Fruit fly (Drosophila melanogaster) whole organism, pupa: ENCODE results near the gene Gclc.

Experiments used
- CG10348 ChIP-seq: fragments of 200-800 bp; sonication (Bioruptor generic); IDR thresholded peaks from 2 replicates; pipeline ENCODE4 v1.3.6; 2022; ENCODE audit warnings: missing biosample characterization, missing genetic modification characterization
- CG12605 ChIP-seq: fragments of 200-800 bp; sonication (Bioruptor generic); IDR thresholded peaks from 2 replicates; pipeline ENCODE4 v1.3.6; 2022; ENCODE audit warnings: missing biosample characterization, missing genetic modification characterization
- CG13204 ChIP-seq: fragments of 200-800 bp; sonication (Bioruptor generic); optimal IDR thresholded peaks from 2 replicates; lab custom pipeline; 2018; ENCODE audit warnings: missing biosample characterization, mild to moderate bottlenecking, missing genetic modification characterization, moderate library complexity
- CG14655 ChIP-seq: fragments of 200-800 bp; sonication (Bioruptor generic); optimal IDR thresholded peaks from 3 replicates; lab custom pipeline; 2017; ENCODE audit warnings: mild to moderate bottlenecking, missing biosample characterization, missing genetic modification reagents, missing genetic modification characterization
- CG15710 ChIP-seq: fragments of 200-800 bp; sonication (Bioruptor generic); optimal IDR thresholded peaks from 2 replicates; lab custom pipeline; 2018; ENCODE audit warnings: missing biosample characterization, mild to moderate bottlenecking, missing genetic modification characterization, moderate library complexity
- CG17806 ChIP-seq: fragments of 200-800 bp; sonication (Bioruptor generic); optimal IDR thresholded peaks from 2 replicates; lab custom pipeline; 2018; ENCODE audit warnings: missing biosample characterization, mild to moderate bottlenecking, missing genetic modification characterization, moderate library complexity
- CG32121 ChIP-seq: fragments of 200-800 bp; sonication (Bioruptor generic); IDR thresholded peaks from 2 replicates; pipeline ENCODE4 v1.3.6; 2022; ENCODE audit warnings: missing biosample characterization, missing genetic modification characterization
- CG34367 ChIP-seq: fragments of 200-800 bp; sonication (Bioruptor generic); optimal IDR thresholded peaks from 2 replicates; lab custom pipeline; 2018; ENCODE audit warnings: missing biosample characterization, mild to moderate bottlenecking, missing genetic modification characterization
- CG4496 ChIP-seq: fragments of 200-800 bp; sonication (Bioruptor generic); IDR thresholded peaks from 3 replicates; pipeline ENCODE4 v1.3.6; 2022; ENCODE audit warnings: missing biosample characterization, missing genetic modification characterization
- CG8159 ChIP-seq: fragments of 200-800 bp; sonication (Bioruptor generic); optimal IDR thresholded peaks from 3 replicates; lab custom pipeline; 2018; ENCODE audit warnings: missing biosample characterization, mild to moderate bottlenecking, missing genetic modification characterization, moderate library complexity
- CG8301 ChIP-seq: fragments of 200-800 bp; sonication (Bioruptor generic); optimal IDR thresholded peaks from 2 replicates; lab custom pipeline; 2018; ENCODE audit warnings: missing biosample characterization, mild to moderate bottlenecking, missing genetic modification characterization
- CG9948 ChIP-seq: fragments of 200-800 bp; sonication (Bioruptor generic); optimal IDR thresholded peaks from 2 replicates; lab custom pipeline; 2018; ENCODE audit warnings: missing biosample characterization, mild to moderate bottlenecking, missing genetic modification characterization, moderate library complexity
- D1 ChIP-seq: fragments of 200-800 bp; sonication (Bioruptor generic); optimal IDR thresholded peaks from 2 replicates; lab custom pipeline; 2018; ENCODE audit warnings: missing biosample characterization, mild to moderate bottlenecking, missing genetic modification characterization, moderate library complexity
- EcR ChIP-seq: fragments of 200-800 bp; sonication (Bioruptor generic); optimal IDR thresholded peaks from 3 replicates; lab custom pipeline; 2019; ENCODE audit warnings: missing biosample characterization, missing genetic modification characterization, mild to moderate bottlenecking, moderate library complexity, missing genetic modification reagents
- Ets98B ChIP-seq: fragments of 200-800 bp; sonication (Bioruptor generic); IDR thresholded peaks from 2 replicates; pipeline ENCODE4 v1.3.6; 2022; ENCODE audit warnings: missing biosample characterization, missing genetic modification characterization
- Pif1A ChIP-seq: fragments of 200-800 bp; sonication (Bioruptor generic); optimal IDR thresholded peaks from 3 replicates; lab custom pipeline; 2016; ENCODE audit warnings: missing biosample characterization, missing genetic modification characterization
- Pif1B ChIP-seq: fragments of 200-800 bp; sonication (Bioruptor generic); optimal IDR thresholded peaks from 3 replicates; lab custom pipeline; 2016; ENCODE audit warnings: missing biosample characterization, missing genetic modification characterization
- Snoo ChIP-seq: fragments of 200-800 bp; sonication (Bioruptor generic); optimal IDR thresholded peaks from 3 replicates; lab custom pipeline; 2017; ENCODE audit warnings: missing biosample characterization, mild to moderate bottlenecking, missing genetic modification characterization, inconsistent platforms
- fd96Ca ChIP-seq: fragments of 200-800 bp; sonication (Bioruptor generic); IDR thresholded peaks from 3 replicates; pipeline ENCODE4 v1.3.6; 2022; ENCODE audit warnings: missing biosample characterization, missing genetic modification characterization
- gl ChIP-seq: fragments of 200-800 bp; sonication (Bioruptor generic); optimal IDR thresholded peaks from 2 replicates; lab custom pipeline; 2018; ENCODE audit warnings: missing biosample characterization, mild to moderate bottlenecking, missing genetic modification characterization
- rn ChIP-seq: fragments of 200-800 bp; sonication (Bioruptor generic); IDR thresholded peaks from 2 replicates; pipeline ENCODE4 v1.3.6; 2022; ENCODE audit warnings: missing biosample characterization, missing genetic modification characterization

Gclc gene

dm6 chrX:8115717-8116311 lies at the start of gene Gclc:
Gene Gclc, minus strand, starts transcription at chrX:8116147.
- TF ChIP-seq fd96Ca (GFP tag; lab: Robert Waterston, UW): no peak
- no peak for TF ChIP-seq CG17806
- no peak for TF ChIP-seq rn (GFP tag; lab: Robert Waterston, UW)
- no peak for TF ChIP-seq gl (tag; lab: Kevin White, UChicago)
- no peak for TF ChIP-seq CG12605 (GFP tag; lab: Robert Waterston, UW)
- peak; percentile 23 for TF ChIP-seq Pif1A (GFP tag; lab: Kevin White, UChicago)
- TF ChIP-seq CG8159 (tag; lab: Kevin White, UChicago): no peak
- no peak for TF ChIP-seq D1 (tag; lab: Kevin White, UChicago)
- no peak for TF ChIP-seq Ets98B (GFP tag; lab: Robert Waterston, UW)
- TF ChIP-seq Pif1B (GFP tag; lab: Kevin White, UChicago): peak; percentile 0
- TF ChIP-seq CG8301 (tag; lab: Kevin White, UChicago): no peak
- no peak for TF ChIP-seq Snoo (tag; lab: Kevin White, UChicago)

- TF ChIP-seq CG8301 (tag; lab: Kevin White, UChicago): no peak
Observed at dm6 chrX:8165608-8166007, 49.7 kb upstream of the Gclc start, which contains the start of gene Or7a. Gene Or7a, minus strand, starts transcription at chrX:8165708.

- TF ChIP-seq Pif1A (GFP tag; lab: Kevin White, UChicago): no peak
- no peak for TF ChIP-seq EcR (GFP tag; lab: Kevin White, UChicago)
- TF ChIP-seq CG17806: no peak
- no peak for TF ChIP-seq D1 (tag; lab: Kevin White, UChicago)
- 0 out of 2 replicates have a peak, but pooled peaks have one; percentile 12 for TF ChIP-seq CG12605 (GFP tag; lab: Robert Waterston, UW)
- TF ChIP-seq Ets98B (GFP tag; lab: Robert Waterston, UW): peak; percentile 25; the same call in 1 of the 2 replicates
- no peak for TF ChIP-seq CG10348 (GFP tag; lab: Robert Waterston, UW)
- TF ChIP-seq gl (tag; lab: Kevin White, UChicago): no peak
- TF ChIP-seq CG14655 (GFP tag; lab: Kevin White, UChicago): peak; percentile 73
- no peak for TF ChIP-seq Pif1B (GFP tag; lab: Kevin White, UChicago)
- TF ChIP-seq rn (GFP tag; lab: Robert Waterston, UW): no peak
- TF ChIP-seq CG13204: no peak
- no peak for TF ChIP-seq CG34367 (tag; lab: Kevin White, UChicago)
- TF ChIP-seq CG4496 (GFP tag; lab: Robert Waterston, UW): peak; percentile 69
- peak; percentile 78 for TF ChIP-seq CG8301 (tag; lab: Kevin White, UChicago)
- TF ChIP-seq CG8159 (tag; lab: Kevin White, UChicago): no peak
Observed at dm6 chrX:8163452-8163851, 47.5 kb upstream of the Gclc start.

- TF ChIP-seq CG10348 (GFP tag; lab: Robert Waterston, UW) (no peak), Pif1B (GFP tag; lab: Kevin White, UChicago) (no peak), D1 (tag; lab: Kevin White, UChicago) (no peak), CG8301 (tag; lab: Kevin White, UChicago) (no peak), gl (tag; lab: Kevin White, UChicago) (no peak), fd96Ca (GFP tag; lab: Robert Waterston, UW) (no peak), CG12605 (GFP tag; lab: Robert Waterston, UW) (no peak), rn (GFP tag; lab: Robert Waterston, UW) (no peak), CG17806 (no peak), CG34367 (tag; lab: Kevin White, UChicago) (no peak), CG32121 (GFP tag; lab: Robert Waterston, UW) (no peak), Ets98B (GFP tag; lab: Robert Waterston, UW) (no peak), EcR (GFP tag; lab: Kevin White, UChicago) (no peak), CG14655 (GFP tag; lab: Kevin White, UChicago) (no peak)
- TF ChIP-seq, all 21 proteins: peak for 0
Observed at dm6 chrX:8162692-8163091, 46.7 kb upstream of the Gclc start, which contains the start of gene CG10761. Gene CG10761, minus strand, starts transcription at chrX:8162792.

- TF ChIP-seq Ets98B (GFP tag; lab: Robert Waterston, UW): no peak
- no peak for TF ChIP-seq D1 (tag; lab: Kevin White, UChicago)
- TF ChIP-seq CG9948: no peak
- no peak for TF ChIP-seq CG8301 (tag; lab: Kevin White, UChicago)
- no peak for TF ChIP-seq CG13204
- TF ChIP-seq CG4496 (GFP tag; lab: Robert Waterston, UW): no peak
- TF ChIP-seq CG32121 (GFP tag; lab: Robert Waterston, UW): no peak
- no peak for TF ChIP-seq gl (tag; lab: Kevin White, UChicago)
- no peak for TF ChIP-seq CG12605 (GFP tag; lab: Robert Waterston, UW)
- TF ChIP-seq EcR (GFP tag; lab: Kevin White, UChicago): no peak
- TF ChIP-seq CG10348 (GFP tag; lab: Robert Waterston, UW): no peak
Observed at dm6 chrX:8159754-8160153, 43.8 kb upstream of the Gclc start, which contains the start of gene CG15337. Gene CG15337, plus strand, starts transcription at chrX:8160054.

- TF ChIP-seq D1 (tag; lab: Kevin White, UChicago): no peak
- peak; percentile 28 for TF ChIP-seq CG8159 (tag; lab: Kevin White, UChicago)
- TF ChIP-seq CG32121 (GFP tag; lab: Robert Waterston, UW): peak; percentile 25; the same call in 1 of the 2 replicates
- peak; percentile 18 for TF ChIP-seq CG8301 (tag; lab: Kevin White, UChicago)
- TF ChIP-seq CG34367 (tag; lab: Kevin White, UChicago): peak; percentile 26
- no peak for TF ChIP-seq Pif1A (GFP tag; lab: Kevin White, UChicago)
- TF ChIP-seq CG4496 (GFP tag; lab: Robert Waterston, UW): peak; percentile 43; the same call in 1 of the 3 replicates
- TF ChIP-seq CG12605 (GFP tag; lab: Robert Waterston, UW): peak; percentile 72
- TF ChIP-seq Snoo (tag; lab: Kevin White, UChicago): peak; percentile 5
- no peak for TF ChIP-seq Pif1B (GFP tag; lab: Kevin White, UChicago)
- peak; percentile 88 for TF ChIP-seq gl (tag; lab: Kevin White, UChicago)
- no peak for TF ChIP-seq CG15710 (tag; lab: Kevin White, UChicago)
- peak; percentile 68 for TF ChIP-seq CG13204
- peak; percentile 50 for TF ChIP-seq CG14655 (GFP tag; lab: Kevin White, UChicago)
- TF ChIP-seq fd96Ca (GFP tag; lab: Robert Waterston, UW): 0 out of 3 replicates have a peak, but pooled peaks have one; percentile 19
- TF ChIP-seq Ets98B (GFP tag; lab: Robert Waterston, UW): peak; percentile 29; the same call in 1 of the 2 replicates
Observed at dm6 chrX:8158942-8159472, 43.1 kb upstream of the Gclc start.
